Worm (Caenorhabditis elegans): ENCODE measurements around the gene Y47D3A.13.

- TF ChIP-seq nhr-11 (tag; optimal IDR thresholded peaks at IDR 0.05) (no peak), unc-86 (tag; optimal IDR thresholded peaks at IDR 0.05) (no peak), ets-4 (tag; optimal IDR thresholded peaks at IDR 0.05) (no peak), fkh-10 (GFP tag; optimal IDR thresholded peaks at IDR 0.05) (no peak), F13H6.1 (tag; optimal IDR thresholded peaks at IDR 0.05) (no peak), K09A11.1 (tag; optimal IDR thresholded peaks at IDR 0.05; ENCODE audit: insufficient read depth) (no peak), mec-3 (tag; optimal IDR thresholded peaks at IDR 0.05; ENCODE audit: borderline replicate concordance) (no peak), hlh-8 (tag; optimal IDR thresholded peaks at IDR 0.05) (no peak), ceh-31 (tag; optimal IDR thresholded peaks at IDR 0.05) (no peak), sox-2 (GFP tag; IDR thresholded peaks at IDR 0.05) (no peak), pros-1 (tag; optimal IDR thresholded peaks at IDR 0.05) (no peak), lin-11 (tag; optimal IDR thresholded peaks at IDR 0.05) (no peak)
Measured at ce11 chrIII:11231969-11232368, 8.1 kb upstream of the Y47D3A.13 start, which contains the start of gene elo-8.
